Fruit fly (Drosophila melanogaster) whole organism, pupa: Measurements from ENCODE around the gene IntS12.

Experiments used
- CG10348 ChIP-seq: fragments of 200-800 bp; sonication (Bioruptor generic); IDR thresholded peaks from 2 replicates; pipeline ENCODE4 v1.3.6; 2022; ENCODE audit warnings: missing biosample characterization, missing genetic modification characterization
- CG12605 ChIP-seq: fragments of 200-800 bp; sonication (Bioruptor generic); IDR thresholded peaks from 2 replicates; pipeline ENCODE4 v1.3.6; 2022; ENCODE audit warnings: missing biosample characterization, missing genetic modification characterization
- CG13204 ChIP-seq: fragments of 200-800 bp; sonication (Bioruptor generic); optimal IDR thresholded peaks from 2 replicates; lab custom pipeline; 2018; ENCODE audit warnings: missing biosample characterization, mild to moderate bottlenecking, missing genetic modification characterization, moderate library complexity
- CG14655 ChIP-seq: fragments of 200-800 bp; sonication (Bioruptor generic); optimal IDR thresholded peaks from 3 replicates; lab custom pipeline; 2017; ENCODE audit warnings: mild to moderate bottlenecking, missing biosample characterization, missing genetic modification reagents, missing genetic modification characterization
- CG15710 ChIP-seq: fragments of 200-800 bp; sonication (Bioruptor generic); optimal IDR thresholded peaks from 2 replicates; lab custom pipeline; 2018; ENCODE audit warnings: missing biosample characterization, mild to moderate bottlenecking, missing genetic modification characterization, moderate library complexity
- CG17806 ChIP-seq: fragments of 200-800 bp; sonication (Bioruptor generic); optimal IDR thresholded peaks from 2 replicates; lab custom pipeline; 2018; ENCODE audit warnings: missing biosample characterization, mild to moderate bottlenecking, missing genetic modification characterization, moderate library complexity
- CG32121 ChIP-seq: fragments of 200-800 bp; sonication (Bioruptor generic); IDR thresholded peaks from 2 replicates; pipeline ENCODE4 v1.3.6; 2022; ENCODE audit warnings: missing biosample characterization, missing genetic modification characterization
- CG34367 ChIP-seq: fragments of 200-800 bp; sonication (Bioruptor generic); optimal IDR thresholded peaks from 2 replicates; lab custom pipeline; 2018; ENCODE audit warnings: missing biosample characterization, mild to moderate bottlenecking, missing genetic modification characterization
- CG4496 ChIP-seq: fragments of 200-800 bp; sonication (Bioruptor generic); IDR thresholded peaks from 3 replicates; pipeline ENCODE4 v1.3.6; 2022; ENCODE audit warnings: missing biosample characterization, missing genetic modification characterization
- CG8159 ChIP-seq: fragments of 200-800 bp; sonication (Bioruptor generic); optimal IDR thresholded peaks from 3 replicates; lab custom pipeline; 2018; ENCODE audit warnings: missing biosample characterization, mild to moderate bottlenecking, missing genetic modification characterization, moderate library complexity
- CG8301 ChIP-seq: fragments of 200-800 bp; sonication (Bioruptor generic); optimal IDR thresholded peaks from 2 replicates; lab custom pipeline; 2018; ENCODE audit warnings: missing biosample characterization, mild to moderate bottlenecking, missing genetic modification characterization
- CG9948 ChIP-seq: fragments of 200-800 bp; sonication (Bioruptor generic); optimal IDR thresholded peaks from 2 replicates; lab custom pipeline; 2018; ENCODE audit warnings: missing biosample characterization, mild to moderate bottlenecking, missing genetic modification characterization, moderate library complexity
- D1 ChIP-seq: fragments of 200-800 bp; sonication (Bioruptor generic); optimal IDR thresholded peaks from 2 replicates; lab custom pipeline; 2018; ENCODE audit warnings: missing biosample characterization, mild to moderate bottlenecking, missing genetic modification characterization, moderate library complexity
- EcR ChIP-seq: fragments of 200-800 bp; sonication (Bioruptor generic); optimal IDR thresholded peaks from 3 replicates; lab custom pipeline; 2019; ENCODE audit warnings: missing biosample characterization, missing genetic modification characterization, mild to moderate bottlenecking, moderate library complexity, missing genetic modification reagents
- Ets98B ChIP-seq: fragments of 200-800 bp; sonication (Bioruptor generic); IDR thresholded peaks from 2 replicates; pipeline ENCODE4 v1.3.6; 2022; ENCODE audit warnings: missing biosample characterization, missing genetic modification characterization
- Pif1A ChIP-seq: fragments of 200-800 bp; sonication (Bioruptor generic); optimal IDR thresholded peaks from 3 replicates; lab custom pipeline; 2016; ENCODE audit warnings: missing biosample characterization, missing genetic modification characterization
- Pif1B ChIP-seq: fragments of 200-800 bp; sonication (Bioruptor generic); optimal IDR thresholded peaks from 3 replicates; lab custom pipeline; 2016; ENCODE audit warnings: missing biosample characterization, missing genetic modification characterization
- Snoo ChIP-seq: fragments of 200-800 bp; sonication (Bioruptor generic); optimal IDR thresholded peaks from 3 replicates; lab custom pipeline; 2017; ENCODE audit warnings: missing biosample characterization, mild to moderate bottlenecking, missing genetic modification characterization, inconsistent platforms
- fd96Ca ChIP-seq: fragments of 200-800 bp; sonication (Bioruptor generic); IDR thresholded peaks from 3 replicates; pipeline ENCODE4 v1.3.6; 2022; ENCODE audit warnings: missing biosample characterization, missing genetic modification characterization
- gl ChIP-seq: fragments of 200-800 bp; sonication (Bioruptor generic); optimal IDR thresholded peaks from 2 replicates; lab custom pipeline; 2018; ENCODE audit warnings: missing biosample characterization, mild to moderate bottlenecking, missing genetic modification characterization
- rn ChIP-seq: fragments of 200-800 bp; sonication (Bioruptor generic); IDR thresholded peaks from 2 replicates; pipeline ENCODE4 v1.3.6; 2022; ENCODE audit warnings: missing biosample characterization, missing genetic modification characterization

The IntS12 gene

dm6 chr3R:26893621-26894316 lies 30.6 kb downstream of the IntS12 start:
- peak; percentile 80 for TF ChIP-seq CG8301
- TF ChIP-seq D1 (tag; lab: Kevin White, UChicago): no peak
- peak; percentile 43 for TF ChIP-seq CG8159 (tag; lab: Kevin White, UChicago)
- TF ChIP-seq CG14655 (GFP tag; lab: Kevin White, UChicago): peak; percentile 82
- no peak for TF ChIP-seq CG13204 (GFP tag; lab: Kevin White, UChicago)
- TF ChIP-seq Snoo: peak; percentile 18
- TF ChIP-seq CG9948 (tag; lab: Kevin White, UChicago): peak; percentile 42
- TF ChIP-seq CG17806 (tag; lab: Kevin White, UChicago): peak; percentile 38
- no peak for TF ChIP-seq gl (tag; lab: Kevin White, UChicago)
- TF ChIP-seq CG10348 (GFP tag; lab: Robert Waterston, UW): no peak
- TF ChIP-seq CG32121 (GFP tag; lab: Robert Waterston, UW): no peak
- peak; percentile 13 for TF ChIP-seq CG34367
- TF ChIP-seq CG12605: peak; percentile 25; the same call in 1 of the 2 replicates
- TF ChIP-seq Ets98B (GFP tag; lab: Robert Waterston, UW): peak; percentile 30; the same call in 1 of the 2 replicates
- peak; percentile 29 for TF ChIP-seq CG15710 (tag; lab: Kevin White, UChicago)
- TF ChIP-seq Pif1A (GFP tag; lab: Kevin White, UChicago): peak; percentile 40
- peak; percentile 78 for TF ChIP-seq EcR
- peak; percentile 52; the same call in 1 of the 3 replicates for TF ChIP-seq fd96Ca (GFP tag; lab: Robert Waterston, UW)

- TF ChIP-seq CG32121 (GFP tag; lab: Robert Waterston, UW) (no peak), CG15710 (tag; lab: Kevin White, UChicago) (no peak), CG9948 (tag; lab: Kevin White, UChicago) (no peak), Ets98B (GFP tag; lab: Robert Waterston, UW) (no peak), CG17806 (tag; lab: Kevin White, UChicago) (no peak), Snoo (no peak), gl (tag; lab: Kevin White, UChicago) (no peak), CG34367 (no peak), Pif1B (no peak)
Measured at dm6 chr3R:26896260-26896659, 33.1 kb downstream of the IntS12 start.

- TF ChIP-seq Pif1B (no peak), CG34367 (no peak), CG8159 (tag; lab: Kevin White, UChicago) (no peak), CG13204 (GFP tag; lab: Kevin White, UChicago) (no peak), CG12605 (no peak), rn (GFP tag; lab: Robert Waterston, UW) (no peak), CG4496 (GFP tag; lab: Robert Waterston, UW) (no peak), gl (tag; lab: Kevin White, UChicago) (no peak), CG8301 (no peak), CG15710 (tag; lab: Kevin White, UChicago) (no peak), fd96Ca (GFP tag; lab: Robert Waterston, UW) (no peak), Ets98B (GFP tag; lab: Robert Waterston, UW) (no peak), CG14655 (GFP tag; lab: Kevin White, UChicago) (no peak), D1 (tag; lab: Kevin White, UChicago) (no peak), CG10348 (GFP tag; lab: Robert Waterston, UW) (no peak), CG9948 (tag; lab: Kevin White, UChicago) (no peak)
- TF ChIP-seq, all 21 proteins: peak for 0
Measured at dm6 chr3R:26897302-26897701, 34.1 kb downstream of the IntS12 start.

- TF ChIP-seq CG17806 (tag; lab: Kevin White, UChicago) (peak; percentile 42), CG8159 (tag; lab: Kevin White, UChicago) (peak; percentile 47), CG9948 (tag; lab: Kevin White, UChicago) (peak; percentile 20), CG12605 (0 out of 2 replicates have a peak, but pooled peaks have one; percentile 36), CG4496 (GFP tag; lab: Robert Waterston, UW) (peak; percentile 73), CG32121 (GFP tag; lab: Robert Waterston, UW) (0 out of 2 replicates have a peak, but pooled peaks have one; percentile 48), CG13204 (GFP tag; lab: Kevin White, UChicago) (no peak), gl (tag; lab: Kevin White, UChicago) (no peak), Snoo (no peak), CG14655 (GFP tag; lab: Kevin White, UChicago) (peak; percentile 48), Pif1A (GFP tag; lab: Kevin White, UChicago) (peak; percentile 58), D1 (tag; lab: Kevin White, UChicago) (no peak), EcR (no peak), CG15710 (tag; lab: Kevin White, UChicago) (peak; percentile 36), Ets98B (GFP tag; lab: Robert Waterston, UW) (peak; percentile 68), Pif1B (peak; percentile 55), CG10348 (GFP tag; lab: Robert Waterston, UW) (no peak), CG8301 (peak; percentile 37), rn (GFP tag; lab: Robert Waterston, UW) (0 out of 2 replicates have a peak, but pooled peaks have one; percentile 3), CG34367 (peak; percentile 0), fd96Ca (GFP tag; lab: Robert Waterston, UW) (no peak)
Measured at dm6 chr3R:26899982-26900381, 36.8 kb downstream of the IntS12 start.

dm6 chr3R:26906034-26906433 lies 42.9 kb downstream of the IntS12 start:
- TF ChIP-seq CG10348 (GFP tag; lab: Robert Waterston, UW): no peak
- TF ChIP-seq CG13204 (GFP tag; lab: Kevin White, UChicago): no peak
- TF ChIP-seq D1 (tag; lab: Kevin White, UChicago): no peak
- TF ChIP-seq CG14655 (GFP tag; lab: Kevin White, UChicago): no peak
- no peak for TF ChIP-seq CG17806 (tag; lab: Kevin White, UChicago)
- no peak for TF ChIP-seq CG12605
- TF ChIP-seq Snoo: no peak
- TF ChIP-seq CG32121 (GFP tag; lab: Robert Waterston, UW): no peak
- TF ChIP-seq EcR: no peak
- no peak for TF ChIP-seq CG9948 (tag; lab: Kevin White, UChicago)
- TF ChIP-seq Ets98B (GFP tag; lab: Robert Waterston, UW): no peak
- no peak for TF ChIP-seq CG8301
- no peak for TF ChIP-seq gl (tag; lab: Kevin White, UChicago)
- TF ChIP-seq CG15710 (tag; lab: Kevin White, UChicago): no peak
- no peak for TF ChIP-seq Pif1B
- no peak for TF ChIP-seq CG4496 (GFP tag; lab: Robert Waterston, UW)
- no peak for TF ChIP-seq Pif1A (GFP tag; lab: Kevin White, UChicago)
- TF ChIP-seq, all 21 proteins: peak for 0
